Fruit fly (Drosophila melanogaster): ENCODE measurements around the gene CG18789.

DNA sequence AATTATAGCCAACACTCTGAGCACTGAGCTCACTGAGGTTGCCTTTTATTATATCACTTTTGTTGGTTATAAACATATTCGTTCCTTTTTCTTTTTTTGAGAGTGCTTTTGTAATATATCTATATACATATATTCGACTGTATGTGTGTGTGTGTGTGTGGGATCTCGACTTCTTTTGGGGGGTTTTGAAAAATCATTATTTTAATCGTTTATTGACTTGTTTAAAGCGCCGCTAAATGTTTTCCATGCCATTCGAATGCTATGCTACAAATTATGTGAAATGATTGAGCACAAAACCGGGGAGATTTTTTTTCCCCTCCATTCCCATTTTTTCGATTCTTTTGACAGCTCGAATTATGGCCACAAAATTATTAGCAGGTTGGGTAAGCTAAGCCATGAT lies 25.8 kb downstream of the CG18789 start:
- no peak for TF ChIP-seq TFAM (GFP tag; optimal IDR thresholded peaks at IDR 0.05)
- no peak for TF ChIP-seq CG12104 (GFP tag; optimal IDR thresholded peaks at IDR 0.05)
- TF ChIP-seq CG14710 (tag; optimal IDR thresholded peaks at IDR 0.05), result no peak
- no peak for TF ChIP-seq CG15601 (tag; optimal IDR thresholded peaks at IDR 0.05)
- no peak for TF ChIP-seq CG8290 (GFP tag; optimal IDR thresholded peaks at IDR 0.05)
- no peak for TF ChIP-seq CG8290 (tag; optimal IDR thresholded peaks at IDR 0.05)
- TF ChIP-seq Xbp1 (GFP tag; optimal IDR thresholded peaks at IDR 0.05), result no peak
- TF ChIP-seq Nf-YC (tag; optimal IDR thresholded peaks at IDR 0.05), result no peak
- no peak for TF ChIP-seq CG33557 (GFP tag; optimal IDR thresholded peaks at IDR 0.05)
- no peak for TF ChIP-seq trem (tag; optimal IDR thresholded peaks at IDR 0.05)
